Worm (Caenorhabditis elegans) whole organism, L3 larva: ENCODE data around the gene acp-6.

Experiments
- egl-27 ChIP-seq: sonication (generic microtip); optimal IDR thresholded peaks from 4 replicates; lab custom pipeline; 2017; ENCODE audit warnings: missing biosample characterization, missing genetic modification reagents, missing genetic modification characterization
- egl-5 ChIP-seq: fragments of 150-350 bp; optimal IDR thresholded peaks from 2 replicates; lab custom pipeline; 2017; ENCODE audit warnings: missing biosample characterization, missing genetic modification reagents, missing genetic modification characterization, inconsistent platforms
- fkh-10 ChIP-seq: sonication (generic microtip); optimal IDR thresholded peaks from 2 replicates; lab custom pipeline; 2017; ENCODE audit warnings: missing biosample characterization, missing genetic modification reagents, missing genetic modification characterization
- nhr-28 ChIP-seq: fragments of 150-350 bp; optimal IDR thresholded peaks from 2 replicates; lab custom pipeline; 2014; ENCODE audit warnings: missing biosample characterization, missing genetic modification characterization
- skn-1 ChIP-seq: fragments of 150-350 bp; optimal IDR thresholded peaks from 2 replicates; lab custom pipeline; 2014; ENCODE audit warnings: missing biosample characterization, missing genetic modification characterization
- unc-62 ChIP-seq: fragments of 150-350 bp; sonication (generic microtip); optimal IDR thresholded peaks from 4 replicates; lab custom pipeline; 2014; ENCODE audit warnings: missing biosample characterization, missing genetic modification reagents, missing genetic modification characterization

DNA sequence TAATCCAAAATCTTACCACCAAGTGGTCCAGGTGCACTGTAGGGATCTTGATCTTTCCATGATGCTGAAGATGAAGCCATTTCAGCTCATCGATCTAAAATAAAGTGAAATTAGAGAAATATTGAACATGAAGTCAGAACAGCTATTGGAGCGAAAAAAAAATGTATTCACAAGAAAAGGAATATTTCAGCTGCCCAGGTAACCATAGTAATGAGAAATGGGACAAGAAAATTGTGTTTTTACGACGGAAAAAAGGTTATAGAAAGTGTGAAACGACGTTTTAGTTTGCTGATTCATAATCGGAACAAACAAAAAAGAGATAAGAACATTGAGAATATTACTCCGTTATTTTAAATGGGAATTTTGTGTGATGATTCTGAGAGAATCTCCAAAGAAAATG lies 47.2 kb upstream of the acp-6 start, which contains the start of gene Y73B6BL.27:
- TF ChIP-seq egl-5 (tag; lab: Kevin White, UChicago) (no peak), unc-62 (GFP tag; lab: Kevin White, UChicago) (no peak), fkh-10 (GFP tag; lab: Kevin White, UChicago) (no peak), egl-27 (tag; lab: Kevin White, UChicago) (no peak), skn-1 (no peak), nhr-28 (no peak)
